Fruit fly (Drosophila melanogaster) whole organism, wandering third instar larva: Measurements from ENCODE around the gene LUBEL.

Experiments used
- dmrt93B ChIP-seq: fragments of 200-800 bp; sonication (Bioruptor generic); optimal IDR thresholded peaks from 2 replicates; lab custom pipeline; 2018; ENCODE audit warnings: missing biosample characterization, mild to moderate bottlenecking, missing genetic modification characterization
- ey ChIP-seq: fragments of 200-800 bp; sonication (Bioruptor generic); optimal IDR thresholded peaks from 2 replicates; lab custom pipeline; 2016; ENCODE audit warnings: missing biosample characterization, missing genetic modification characterization

dm6 chr2L:6772655-6773054 lies at the start of gene LUBEL:
- no peak for TF ChIP-seq dmrt93B (GFP tag; lab: Kevin White, UChicago)
- TF ChIP-seq ey = no peak
